Fruit fly (Drosophila melanogaster) whole organism, wandering third instar larva: ENCODE measurements around the gene CG6290.

ENCODE experiments used
- CrebA ChIP-seq: fragments of 200-800 bp; sonication (Bioruptor generic); optimal IDR thresholded peaks from 2 replicates; lab custom pipeline; 2016; ENCODE audit warnings: missing biosample characterization, mild to moderate bottlenecking, missing genetic modification characterization, borderline replicate concordance
- Dfd ChIP-seq: fragments of >200 bp; optimal IDR thresholded peaks from 2 replicates; lab custom pipeline; 2017; ENCODE audit warnings: missing biosample characterization, missing genetic modification characterization
- Hr78 ChIP-seq: fragments of >200 bp; optimal IDR thresholded peaks from 2 replicates; lab custom pipeline; 2017; ENCODE audit warnings: missing biosample characterization, missing genetic modification characterization
- OdsH ChIP-seq: fragments of 200-800 bp; sonication (Bioruptor generic); optimal IDR thresholded peaks from 2 replicates; lab custom pipeline; 2016; ENCODE audit warnings: missing biosample characterization, mild to moderate bottlenecking, missing genetic modification characterization
- Sp1 ChIP-seq: fragments of 200-800 bp; sonication (Bioruptor generic); optimal IDR thresholded peaks from 3 replicates; lab custom pipeline; 2019; ENCODE audit warnings: missing biosample characterization, mild to moderate bottlenecking, missing genetic modification characterization, moderate library complexity
- br ChIP-seq: fragments of 200-800 bp; sonication (Bioruptor generic); optimal IDR thresholded peaks from 2 replicates; lab custom pipeline; 2016; ENCODE audit warnings: missing biosample characterization, missing genetic modification characterization
- dmrt93B ChIP-seq: fragments of 200-800 bp; sonication (Bioruptor generic); optimal IDR thresholded peaks from 2 replicates; lab custom pipeline; 2018; ENCODE audit warnings: missing biosample characterization, mild to moderate bottlenecking, missing genetic modification characterization
- fru ChIP-seq: fragments of 200-800 bp; sonication (Bioruptor generic); optimal IDR thresholded peaks from 3 replicates; lab custom pipeline; 2016; ENCODE audit warnings: missing biosample characterization, mild to moderate bottlenecking, missing genetic modification characterization
- lola ChIP-seq: fragments of >200 bp; optimal IDR thresholded peaks from 2 replicates; lab custom pipeline; 2017; ENCODE audit warnings: missing biosample characterization, missing genetic modification characterization
- pan ChIP-seq: fragments of >200 bp; optimal IDR thresholded peaks from 2 replicates; lab custom pipeline; 2017
- psq ChIP-seq: fragments of 200-800 bp; sonication (Bioruptor generic); optimal IDR thresholded peaks from 3 replicates; lab custom pipeline; 2017; ENCODE audit warnings: missing biosample characterization, mild to moderate bottlenecking, missing genetic modification characterization, moderate library complexity
- rgr ChIP-seq: fragments of 200-800 bp; sonication (Bioruptor generic); optimal IDR thresholded peaks from 3 replicates; lab custom pipeline; 2016; ENCODE audit warnings: missing biosample characterization, mild to moderate bottlenecking, missing genetic modification characterization
- woc ChIP-seq: sonication (Bioruptor generic); optimal IDR thresholded peaks from 2 replicates; lab custom pipeline; 2016; ENCODE audit warnings: missing biosample characterization, mild to moderate bottlenecking, missing genetic modification characterization

dm6 chrX:18438568-18438967 is 1.3 kb downstream of the CG6290 start, which contains the start of gene CG32551:
- no peak for TF ChIP-seq rgr (GFP tag; lab: Kevin White, UChicago)
- no peak for TF ChIP-seq Hr78 (GFP tag; lab: Kevin White, UChicago)
- no peak for TF ChIP-seq pan (lab: Kevin White, UChicago)
- TF ChIP-seq dmrt93B (GFP tag; lab: Kevin White, UChicago): no peak
- TF ChIP-seq woc (GFP tag; lab: Kevin White, UChicago): no peak
- no peak for TF ChIP-seq OdsH (GFP tag; lab: Kevin White, UChicago)
- TF ChIP-seq psq (GFP tag; lab: Kevin White, UChicago): no peak
- no peak for TF ChIP-seq Sp1 (GFP tag; lab: Kevin White, UChicago)
- TF ChIP-seq Dfd (GFP tag; lab: Kevin White, UChicago): no peak
- TF ChIP-seq CrebA: no peak
- no peak for TF ChIP-seq br (GFP tag; lab: Kevin White, UChicago)
- TF ChIP-seq lola (GFP tag; lab: Kevin White, UChicago): no peak
- TF ChIP-seq fru (GFP tag; lab: Kevin White, UChicago): no peak
